Worm (Caenorhabditis elegans): ENCODE measurements around the gene capg-2.

- no peak for TF ChIP-seq aly-2 (tag; optimal IDR thresholded peaks at IDR 0.05)
- no peak for TF ChIP-seq ztf-4 (tag; optimal IDR thresholded peaks at IDR 0.05)
Measured at ce11 chrV:12296794-12297193, 25.1 kb downstream of the capg-2 start.
